Worm (Caenorhabditis elegans) whole organism, L4 larva: ENCODE data around the gene adm-4.

Experiments used
- D1046.2 ChIP-seq: fragments of 200-800 bp; sonication (Bioruptor generic); IDR thresholded peaks from 2 replicates; pipeline ENCODE4 v1.3.6; 2022; ENCODE audit warnings: missing genetic modification characterization, missing compliant biosample characterization
- F10B5.3 ChIP-seq: sonication (generic microtip); optimal IDR thresholded peaks from 2 replicates; lab custom pipeline; 2016; ENCODE audit warnings: mild to moderate bottlenecking, missing genetic modification characterization, missing compliant biosample characterization
- F44E2.7 ChIP-seq: fragments of 200-800 bp; sonication (Bioruptor generic); IDR thresholded peaks from 2 replicates; pipeline ENCODE4 v2.1.2; 2022; ENCODE audit warnings: missing genetic modification characterization, missing compliant biosample characterization
- T20F7.1 ChIP-seq: fragments of 200-800 bp; sonication (Bioruptor generic); optimal IDR thresholded peaks from 2 replicates; lab custom pipeline; 2018; ENCODE audit warnings: mild to moderate bottlenecking, missing genetic modification characterization, missing compliant biosample characterization
- Y105C5A.15 ChIP-seq: fragments of 200-800 bp; sonication (Bioruptor generic); IDR thresholded peaks from 2 replicates; pipeline ENCODE4 v1.3.6; 2022; ENCODE audit warnings: missing genetic modification characterization, missing compliant biosample characterization
- Y5F2A.4 ChIP-seq: fragments of 200-800 bp; sonication (Bioruptor generic); optimal IDR thresholded peaks from 2 replicates; lab custom pipeline; 2018; ENCODE audit warnings: mild to moderate bottlenecking, missing genetic modification characterization, missing compliant biosample characterization
- Y75B8A.6 ChIP-seq: fragments of 200-800 bp; sonication (Bioruptor generic); IDR thresholded peaks from 2 replicates; pipeline ENCODE4 v1.3.6; 2022; ENCODE audit warnings: missing genetic modification reagents, missing genetic modification characterization, missing compliant biosample characterization
- ZK337.2 ChIP-seq: fragments of 200-800 bp; sonication (Bioruptor generic); IDR thresholded peaks from 2 replicates; pipeline ENCODE4 v1.3.6; 2022; ENCODE audit warnings: missing genetic modification reagents, missing genetic modification characterization, missing compliant biosample characterization
- aly-2 ChIP-seq: sonication (generic microtip); optimal IDR thresholded peaks from 2 replicates; lab custom pipeline; 2018; ENCODE audit warnings: missing biosample characterization, missing genetic modification characterization
- arid-1 ChIP-seq: fragments of 200-800 bp; sonication (Bioruptor generic); conservative IDR thresholded peaks from 2 replicates; pipeline ENCODE4 v1.3.6; 2022; ENCODE audit warnings: missing genetic modification reagents, missing genetic modification characterization, missing compliant biosample characterization
- ceh-28 ChIP-seq: fragments of 150-350 bp; optimal IDR thresholded peaks from 2 replicates; lab custom pipeline; 2014; ENCODE audit warnings: missing biosample characterization, missing genetic modification reagents, missing genetic modification characterization
- ceh-32 ChIP-seq: sonication (generic microtip); optimal IDR thresholded peaks from 2 replicates; lab custom pipeline; 2016; ENCODE audit warnings: mild to moderate bottlenecking, missing genetic modification characterization, missing compliant biosample characterization; ENCODE audit not compliant: poor library complexity
- ceh-44 ChIP-seq: fragments of 200-800 bp; sonication (Bioruptor generic); IDR thresholded peaks from 2 replicates; pipeline ENCODE4 v1.3.6; 2022; ENCODE audit warnings: missing genetic modification reagents, missing genetic modification characterization, missing compliant biosample characterization
- ceh-62 ChIP-seq: sonication (generic microtip); optimal IDR thresholded peaks from 2 replicates; lab custom pipeline; 2017; ENCODE audit warnings: missing biosample characterization, missing genetic modification characterization
- ces-1 ChIP-seq: fragments of 150-350 bp; sonication (generic microtip); optimal IDR thresholded peaks from 4 replicates; lab custom pipeline; 2014; ENCODE audit warnings: missing biosample characterization, missing genetic modification reagents, missing genetic modification characterization
- daf-16 ChIP-seq, 3 experiments: sonication (generic microtip); optimal IDR thresholded peaks; 2 replicates each; lab custom pipeline; 2016 to 2017; ENCODE audit warnings: missing genetic modification characterization in 3 of 3, missing genetic modification reagents in 3 of 3, mild to moderate bottlenecking in 2 of 3, missing compliant biosample characterization in 2 of 3, missing biosample characterization in 1 of 3, moderate library complexity in 1 of 3
- duxl-1 ChIP-seq: sonication (generic microtip); optimal IDR thresholded peaks from 2 replicates; lab custom pipeline; 2016; ENCODE audit warnings: mild to moderate bottlenecking, missing genetic modification characterization, moderate library complexity, missing compliant biosample characterization; ENCODE audit not compliant: poor library complexity
- dve-1 ChIP-seq: sonication (generic microtip); optimal IDR thresholded peaks from 2 replicates; lab custom pipeline; 2017; ENCODE audit warnings: antibody characterized with exemption, mild to moderate bottlenecking, missing genetic modification characterization, missing compliant biosample characterization; ENCODE audit not compliant: insufficient read depth
- gei-8 ChIP-seq: fragments of 200-800 bp; sonication (Bioruptor generic); optimal IDR thresholded peaks from 2 replicates; lab custom pipeline; 2018; ENCODE audit warnings: mild to moderate bottlenecking, missing genetic modification characterization, missing compliant biosample characterization
- hlh-11 ChIP-seq: fragments of 200-800 bp; sonication (Bioruptor generic); optimal IDR thresholded peaks from 2 replicates; lab custom pipeline; 2018; ENCODE audit warnings: mild to moderate bottlenecking, missing genetic modification characterization, missing compliant biosample characterization
- hlh-30 ChIP-seq: sonication (generic microtip); optimal IDR thresholded peaks from 2 replicates; lab custom pipeline; 2017; ENCODE audit warnings: antibody characterized with exemption, mild to moderate bottlenecking, missing genetic modification characterization, missing compliant biosample characterization; ENCODE audit not compliant: insufficient read depth
- hmg-1.1 ChIP-seq: fragments of 200-800 bp; sonication (Bioruptor generic); IDR thresholded peaks from 2 replicates; pipeline ENCODE4 v1.3.6; 2022; ENCODE audit warnings: missing genetic modification reagents, missing genetic modification characterization, missing compliant biosample characterization
- lim-7 ChIP-seq: fragments of 200-800 bp; sonication (Bioruptor generic); IDR thresholded peaks from 2 replicates; pipeline ENCODE4 v1.3.6; 2022; ENCODE audit warnings: missing genetic modification characterization, missing compliant biosample characterization
- lin-15B ChIP-seq: fragments of 150-350 bp; sonication (generic microtip); optimal IDR thresholded peaks from 3 replicates; lab custom pipeline; 2014; ENCODE audit warnings: missing biosample characterization, missing genetic modification characterization
- lin-38 ChIP-seq: fragments of 200-800 bp; sonication (Bioruptor generic); IDR thresholded peaks from 2 replicates; pipeline ENCODE4 v1.3.6; 2022; ENCODE audit warnings: missing genetic modification reagents, missing genetic modification characterization, missing compliant biosample characterization
- lin-39 ChIP-seq: fragments of 150-350 bp; optimal IDR thresholded peaks from 2 replicates; lab custom pipeline; 2014; ENCODE audit warnings: missing biosample characterization, missing genetic modification reagents, missing genetic modification characterization
- nhr-10 ChIP-seq: fragments of 150-350 bp; optimal IDR thresholded peaks from 2 replicates; lab custom pipeline; 2014; ENCODE audit warnings: missing biosample characterization, missing genetic modification characterization
- nhr-102 ChIP-seq: sonication (generic microtip); optimal IDR thresholded peaks from 2 replicates; lab custom pipeline; 2016; ENCODE audit warnings: mild to moderate bottlenecking, missing genetic modification characterization, moderate library complexity, missing compliant biosample characterization
- nhr-28 ChIP-seq: fragments of 150-350 bp; optimal IDR thresholded peaks from 2 replicates; lab custom pipeline; 2014; ENCODE audit warnings: missing biosample characterization, missing genetic modification characterization
- nhr-42 ChIP-seq: fragments of 200-800 bp; sonication (Bioruptor generic); IDR thresholded peaks from 2 replicates; pipeline ENCODE4 v1.3.6; 2022; ENCODE audit warnings: missing genetic modification characterization, missing compliant biosample characterization
- nhr-48 ChIP-seq: sonication (generic microtip); optimal IDR thresholded peaks from 2 replicates; lab custom pipeline; 2016; ENCODE audit warnings: mild to moderate bottlenecking, missing genetic modification characterization, missing compliant biosample characterization
- php-3 ChIP-seq: fragments of 200-800 bp; sonication (Bioruptor generic); IDR thresholded peaks from 2 replicates; pipeline ENCODE4 v1.3.6; 2022; ENCODE audit warnings: missing genetic modification reagents, missing genetic modification characterization, missing compliant biosample characterization
- pqm-1 ChIP-seq: sonication (generic microtip); optimal IDR thresholded peaks from 2 replicates; lab custom pipeline; 2017; ENCODE audit warnings: missing biosample characterization, missing genetic modification characterization
- rbr-2 ChIP-seq: sonication (generic microtip); optimal IDR thresholded peaks from 2 replicates; lab custom pipeline; 2016; ENCODE audit warnings: missing genotype, missing genetic modification characterization, missing compliant biosample characterization
- saeg-2 ChIP-seq: fragments of 200-800 bp; sonication (Bioruptor generic); IDR thresholded peaks from 2 replicates; pipeline ENCODE4 v1.3.6; 2022; ENCODE audit warnings: missing genetic modification reagents, missing genetic modification characterization, missing compliant biosample characterization
- sdz-12 ChIP-seq: fragments of 200-800 bp; sonication (Bioruptor generic); optimal IDR thresholded peaks from 2 replicates; lab custom pipeline; 2018; ENCODE audit warnings: mild to moderate bottlenecking, missing genetic modification characterization, missing compliant biosample characterization
- set-16 ChIP-seq: fragments of 200-800 bp; sonication (Bioruptor generic); IDR thresholded peaks from 2 replicates; pipeline ENCODE4 v1.3.6; 2022; ENCODE audit warnings: missing genetic modification reagents, missing genetic modification characterization, missing compliant biosample characterization
- skn-1 ChIP-seq: fragments of 150-350 bp; optimal IDR thresholded peaks from 2 replicates; lab custom pipeline; 2014; ENCODE audit warnings: missing biosample characterization, missing genetic modification characterization
- snpc-1.2 ChIP-seq: fragments of 200-800 bp; sonication (Bioruptor generic); IDR thresholded peaks from 2 replicates; pipeline ENCODE4 v1.3.6; 2022; ENCODE audit warnings: missing genetic modification reagents, missing genetic modification characterization, missing compliant biosample characterization
- spr-3 ChIP-seq: fragments of 200-800 bp; sonication (Bioruptor generic); optimal IDR thresholded peaks from 2 replicates; lab custom pipeline; 2018; ENCODE audit warnings: mild to moderate bottlenecking, missing genetic modification characterization, missing compliant biosample characterization
- tag-97 ChIP-seq: fragments of 200-800 bp; sonication (Bioruptor generic); IDR thresholded peaks from 2 replicates; pipeline ENCODE4 v1.3.6; 2022; ENCODE audit warnings: missing genetic modification characterization, missing compliant biosample characterization
- unc-130 ChIP-seq: sonication (generic microtip); optimal IDR thresholded peaks from 2 replicates; lab custom pipeline; 2016; ENCODE audit warnings: missing genetic modification reagents, missing genetic modification characterization, missing compliant biosample characterization
- unc-62 ChIP-seq, 3 experiments: fragments of 150-350 bp in 1 of 3; sonication (generic microtip); optimal IDR thresholded peaks in 2 of 3; peaks in 1 of 3; 1 replicate in 1 of 3; 2 replicates in 2 of 3; lab custom pipeline; 2014 to 2017; ENCODE audit warnings: missing biosample characterization in 3 of 3, missing genetic modification characterization in 3 of 3, missing genetic modification reagents in 3 of 3, missing genotype in 1 of 3
- zfp-3 ChIP-seq: fragments of 200-800 bp; sonication (Bioruptor generic); conservative IDR thresholded peaks from 2 replicates; pipeline ENCODE4 v1.3.6; 2022; ENCODE audit warnings: missing genetic modification reagents, missing genetic modification characterization, missing compliant biosample characterization
- ztf-11 ChIP-seq: fragments of 150-350 bp; optimal IDR thresholded peaks from 2 replicates; lab custom pipeline; 2014; ENCODE audit warnings: missing biosample characterization, missing genetic modification characterization
- ztf-7 ChIP-seq: fragments of 150-350 bp; optimal IDR thresholded peaks from 2 replicates; lab custom pipeline; 2014; ENCODE audit warnings: missing biosample characterization, missing genetic modification characterization

Gene adm-4

ce11 chrX:7808388-7808787 is 10.3 kb upstream of the adm-4 start:
- peak; percentile 7 for TF ChIP-seq hlh-30 (tag; lab: Kevin White, UChicago)
- TF ChIP-seq ZK337.2 (GFP tag; lab: Robert Waterston, UW), result no peak
- no peak for TF ChIP-seq unc-62 (GFP tag; optimal IDR thresholded peaks at IDR 0.05 in 1 of 2; lab: Kevin White, UChicago)
- no peak for TF ChIP-seq unc-62 (tag; optimal IDR thresholded peaks at IDR 0.05; lab: Kevin White, UChicago)
- peak in 1 of 2 experiments; percentile 54 for TF ChIP-seq daf-16 (GFP tag; optimal IDR thresholded peaks at IDR 0.05; lab: Kevin White, UChicago)
- TF ChIP-seq daf-16 (tag; optimal IDR thresholded peaks at IDR 0.05; lab: Kevin White, UChicago), result peak; percentile 89
- TF ChIP-seq ceh-28 (tag; lab: Kevin White, UChicago), result peak; percentile 65

ce11 chrX:7800370-7800769 is 2.3 kb upstream of the adm-4 start:
- no peak for TF ChIP-seq nhr-102 (tag; lab: Kevin White, UChicago)
- no peak for TF ChIP-seq nhr-42
- TF ChIP-seq zfp-3 (GFP tag; lab: Robert Waterston, UW), result no peak
- no peak for TF ChIP-seq F10B5.3 (tag; lab: Kevin White, UChicago)
- no peak for TF ChIP-seq rbr-2 (tag; lab: Kevin White, UChicago)
- no peak for TF ChIP-seq ztf-7
- TF ChIP-seq sdz-12 (GFP tag; lab: Kevin White, UChicago), result no peak
- no peak for TF ChIP-seq ces-1
- no peak for TF ChIP-seq aly-2 (tag; lab: Kevin White, UChicago)
- TF ChIP-seq ceh-62 (tag; lab: Kevin White, UChicago), result no peak
- no peak for TF ChIP-seq daf-16 (GFP tag; optimal IDR thresholded peaks at IDR 0.05; lab: Kevin White, UChicago)
- TF ChIP-seq daf-16 (tag; optimal IDR thresholded peaks at IDR 0.05; lab: Kevin White, UChicago), result peak; percentile 57
- TF ChIP-seq tag-97 (GFP tag; lab: Robert Waterston, UW), result no peak
- TF ChIP-seq php-3 (GFP tag; lab: Robert Waterston, UW), result 0 out of 2 replicates have a peak, but pooled peaks have one; percentile 13
- no peak for TF ChIP-seq unc-130 (GFP tag; lab: Kevin White, UChicago)
- no peak for TF ChIP-seq Y105C5A.15 (GFP tag; lab: Robert Waterston, UW)
- TF ChIP-seq hlh-11 (tag; lab: Kevin White, UChicago), result no peak
- no peak for TF ChIP-seq gei-8 (GFP tag; lab: Kevin White, UChicago)
- TF ChIP-seq nhr-10, result no peak
- no peak for TF ChIP-seq T20F7.1 (GFP tag; lab: Kevin White, UChicago)
- no peak for TF ChIP-seq lin-15B (tag; lab: Kevin White, UChicago)
- TF ChIP-seq nhr-48 (tag; lab: Kevin White, UChicago), result no peak
- TF ChIP-seq unc-62 (GFP tag; optimal IDR thresholded peaks at IDR 0.05 in 1 of 2; lab: Kevin White, UChicago), result peak in 1 of 2 experiments; percentile 59
- TF ChIP-seq unc-62 (tag; optimal IDR thresholded peaks at IDR 0.05; lab: Kevin White, UChicago), result no peak
- no peak for TF ChIP-seq nhr-28
- no peak for TF ChIP-seq lin-38 (GFP tag; lab: Robert Waterston, UW)
- no peak for TF ChIP-seq D1046.2 (GFP tag; lab: Robert Waterston, UW)

- TF ChIP-seq daf-16 (GFP tag; optimal IDR thresholded peaks at IDR 0.05; lab: Kevin White, UChicago) (no peak), daf-16 (tag; optimal IDR thresholded peaks at IDR 0.05; lab: Kevin White, UChicago) (peak; percentile 50), hmg-1.1 (no peak), snpc-1.2 (GFP tag; lab: Robert Waterston, UW) (no peak), lin-38 (GFP tag; lab: Robert Waterston, UW) (no peak), pqm-1 (peak; percentile 38), lin-39 (tag; lab: Kevin White, UChicago) (no peak), lim-7 (GFP tag; lab: Robert Waterston, UW) (no peak), sdz-12 (GFP tag; lab: Kevin White, UChicago) (no peak), Y75B8A.6 (GFP tag; lab: Robert Waterston, UW) (no peak), ceh-44 (no peak), duxl-1 (tag; lab: Kevin White, UChicago) (no peak), arid-1 (GFP tag; lab: Robert Waterston, UW) (no peak), ceh-32 (no peak), php-3 (GFP tag; lab: Robert Waterston, UW) (0 out of 2 replicates have a peak, but pooled peaks have one; percentile 27), dve-1 (tag; lab: Kevin White, UChicago) (peak; percentile 28), saeg-2 (GFP tag; lab: Robert Waterston, UW) (no peak), ztf-11 (tag; lab: Kevin White, UChicago) (no peak), spr-3 (GFP tag; lab: Kevin White, UChicago) (no peak), nhr-102 (tag; lab: Kevin White, UChicago) (no peak), F44E2.7 (GFP tag; lab: Robert Waterston, UW) (no peak), skn-1 (tag; lab: Kevin White, UChicago) (no peak), Y5F2A.4 (GFP tag; lab: Kevin White, UChicago) (no peak), set-16 (GFP tag; lab: Robert Waterston, UW) (no peak), nhr-28 (peak; percentile 19)
These were observed 1.6 kb upstream of the adm-4 start, which contains the start of gene gpx-7 for ce11 chrX:7799680-7800079. Gene gpx-7 (minus strand): TSS chrX:7799780.
